Worm (Caenorhabditis elegans) whole organism, midembryonic: ENCODE measurements around the gene try-8.

Experiments used
- flt-1 ChIP-seq: fragments of 200-800 bp; sonication (Bioruptor generic); IDR thresholded peaks from 2 replicates; pipeline ENCODE4 v1.3.6; 2022; ENCODE audit warnings: missing genetic modification characterization, missing compliant biosample characterization
- med-1 ChIP-seq: sonication (generic microtip); optimal IDR thresholded peaks from 2 replicates; lab custom pipeline; 2017; ENCODE audit warnings: missing genetic modification characterization, mild to moderate bottlenecking, missing compliant biosample characterization, antibody characterized with exemption, missing genetic modification reagents; ENCODE audit not compliant: insufficient read depth
- ref-1 ChIP-seq: fragments of 200-800 bp; sonication (Bioruptor generic); conservative IDR thresholded peaks from 2 replicates; pipeline ENCODE4 v1.3.6; 2022; ENCODE audit warnings: missing genetic modification reagents, missing genetic modification characterization, missing compliant biosample characterization
- tab-1 ChIP-seq: fragments of 200-800 bp; sonication (Bioruptor generic); IDR thresholded peaks from 2 replicates; pipeline ENCODE4 v1.3.6; 2022; ENCODE audit warnings: missing genetic modification characterization, missing compliant biosample characterization
- ztf-29 ChIP-seq: fragments of 200-800 bp; sonication (Bioruptor generic); IDR thresholded peaks from 2 replicates; pipeline ENCODE4 v1.3.6; 2022; ENCODE audit warnings: missing genetic modification reagents, missing genetic modification characterization, missing compliant biosample characterization

ce11 chrV:7497440-7497839, 43.3 kb upstream of the try-8 start, which contains the start of gene srh-79:
- TF ChIP-seq flt-1 (no peak), med-1 (no peak), ref-1 (GFP tag; lab: Robert Waterston, UW) (no peak), tab-1 (no peak), ztf-29 (no peak)
